Worm (Caenorhabditis elegans) whole organism, L4/young adult: Measurements from ENCODE around the gene ttll-9.

Source experiments
- W03F9.2 ChIP-seq: fragments of 150-350 bp; optimal IDR thresholded peaks from 2 replicates; lab custom pipeline; 2014; ENCODE audit warnings: missing biosample characterization, missing genetic modification characterization
- dao-5 ChIP-seq: sonication (generic microtip); optimal IDR thresholded peaks from 2 replicates; lab custom pipeline; 2016; ENCODE audit warnings: missing genotype, missing genetic modification characterization, moderate library complexity, missing compliant biosample characterization
- him-1 ChIP-seq: sonication (generic microtip); optimal IDR thresholded peaks from 2 replicates; lab custom pipeline; 2016; ENCODE audit warnings: missing genotype, missing genetic modification reagents, missing genetic modification characterization, missing compliant biosample characterization

- TF ChIP-seq him-1 (tag; lab: Kevin White, UChicago), result no peak
- TF ChIP-seq W03F9.2 (tag; lab: Kevin White, UChicago), result no peak
- TF ChIP-seq dao-5 (tag; lab: Kevin White, UChicago), result no peak
These were observed 18.4 kb upstream of the ttll-9 start for ce11 chrV:20891871-20892270.
